Fruit fly (Drosophila melanogaster): Measurements from ENCODE around the gene Kdm3.

DNA sequence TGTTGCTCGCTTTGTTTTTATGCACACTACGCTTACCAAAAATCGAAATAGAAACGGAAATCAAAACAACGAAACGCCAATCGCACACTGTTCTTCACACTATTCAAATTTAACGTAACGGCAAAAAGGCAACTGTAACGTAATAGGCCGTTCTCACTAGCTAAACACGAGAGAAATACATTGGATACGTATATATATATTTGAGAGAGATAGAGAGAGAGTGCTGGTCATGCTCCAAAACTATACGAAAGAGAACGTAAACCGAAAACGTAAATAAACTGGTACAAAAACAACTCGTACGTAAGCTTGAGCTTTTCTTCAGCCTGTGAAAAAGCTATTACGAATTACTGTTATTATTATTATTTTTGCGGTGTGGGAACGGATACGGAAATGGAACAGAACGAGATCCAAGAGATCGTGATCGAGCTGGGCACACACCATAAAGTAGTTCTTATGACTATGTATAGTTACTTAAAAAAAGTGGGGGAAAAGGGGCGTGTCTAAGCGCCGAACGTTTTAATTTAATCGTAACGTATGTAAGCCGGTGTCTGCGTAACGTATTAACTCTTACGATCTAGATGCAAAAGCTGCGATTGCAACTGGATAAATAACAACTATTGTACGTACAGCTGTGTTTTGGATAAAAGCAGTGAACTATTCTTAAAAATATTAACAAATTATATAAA is 27.8 kb downstream of the Kdm3 start:
- TF ChIP-seq Myc (optimal IDR thresholded peaks at IDR 0.05), result no peak
- no peak for TF ChIP-seq psq (optimal IDR thresholded peaks at IDR 0.05)
- no peak for TF ChIP-seq ttk (optimal IDR thresholded peaks at IDR 0.05)
- no peak for TF ChIP-seq insv (optimal IDR thresholded peaks at IDR 0.05)
